Worm (Caenorhabditis elegans) whole organism, young adult: ENCODE data around the gene F53A9.8.

ENCODE experiments used
- B0336.3 ChIP-seq: fragments of 200-800 bp; sonication (Bioruptor generic); IDR thresholded peaks from 2 replicates; pipeline ENCODE4 v1.3.6; 2022; ENCODE audit warnings: missing genetic modification characterization, missing compliant biosample characterization
- F22D6.2 ChIP-seq: sonication (generic microtip); optimal IDR thresholded peaks from 2 replicates; lab custom pipeline; 2016; ENCODE audit warnings: mild to moderate bottlenecking, missing genetic modification characterization, missing compliant biosample characterization
- F23B12.7 ChIP-seq: sonication (generic microtip); optimal IDR thresholded peaks from 2 replicates; lab custom pipeline; 2017; ENCODE audit warnings: missing genetic modification characterization, mild to moderate bottlenecking, missing compliant biosample characterization, antibody characterized with exemption, moderate library complexity; ENCODE audit not compliant: insufficient read depth
- F33H1.4 ChIP-seq: fragments of 200-800 bp; sonication (Bioruptor generic); IDR thresholded peaks from 2 replicates; pipeline ENCODE4 v1.3.6; 2022; ENCODE audit warnings: missing genetic modification reagents, missing genetic modification characterization, missing compliant biosample characterization
- F57C9.4 ChIP-seq: sonication (generic microtip); optimal IDR thresholded peaks from 2 replicates; lab custom pipeline; 2017; ENCODE audit warnings: mild to moderate bottlenecking, missing genetic modification characterization, missing compliant biosample characterization
- K11D2.4 ChIP-seq: fragments of 200-800 bp; sonication (Bioruptor generic); IDR thresholded peaks from 2 replicates; pipeline ENCODE4 v1.3.6; 2022; ENCODE audit warnings: missing genetic modification reagents, missing genetic modification characterization, missing compliant biosample characterization
- K12H6.12 ChIP-seq: fragments of 200-800 bp; sonication (Bioruptor generic); optimal IDR thresholded peaks from 2 replicates; lab custom pipeline; 2018; ENCODE audit warnings: mild to moderate bottlenecking, missing genetic modification characterization, missing compliant biosample characterization
- T07F8.4 ChIP-seq: sonication (generic microtip); optimal IDR thresholded peaks from 2 replicates; lab custom pipeline; 2016; ENCODE audit warnings: mild to moderate bottlenecking, missing genetic modification characterization, moderate library complexity, missing compliant biosample characterization
- Y56A3A.18 ChIP-seq: fragments of 200-800 bp; sonication (Bioruptor generic); IDR thresholded peaks from 2 replicates; pipeline ENCODE4 v1.3.6; 2022; ENCODE audit warnings: missing genetic modification reagents, missing genetic modification characterization, missing compliant biosample characterization
- Y79H2A.3 ChIP-seq: fragments of 200-800 bp; sonication (Bioruptor generic); conservative IDR thresholded peaks from 2 replicates; pipeline ENCODE4 v1.3.6; 2022; ENCODE audit warnings: missing genetic modification reagents, missing genetic modification characterization, missing compliant biosample characterization
- Y95B8A.8 ChIP-seq: fragments of 200-800 bp; sonication (Bioruptor generic); IDR thresholded peaks from 2 replicates; pipeline ENCODE4 v1.3.6; 2022; ENCODE audit warnings: missing genetic modification reagents, missing genetic modification characterization, missing compliant biosample characterization
- attf-3 ChIP-seq: fragments of 200-800 bp; sonication (Bioruptor generic); conservative IDR thresholded peaks from 2 replicates; pipeline ENCODE4 v1.3.6; 2022; ENCODE audit warnings: missing genetic modification reagents, missing genetic modification characterization, missing compliant biosample characterization
- attf-6 ChIP-seq: fragments of 200-800 bp; sonication (Bioruptor generic); IDR thresholded peaks from 2 replicates; pipeline ENCODE4 v1.3.6; 2022; ENCODE audit warnings: missing genetic modification reagents, missing genetic modification characterization, missing compliant biosample characterization
- bed-1 ChIP-seq: fragments of 200-800 bp; sonication (Bioruptor generic); IDR thresholded peaks from 2 replicates; pipeline ENCODE4 v1.3.6; 2022; ENCODE audit warnings: missing genetic modification reagents, missing genetic modification characterization, missing compliant biosample characterization
- cebp-1 ChIP-seq, 2 experiments: fragments of 200-800 bp in 1 of 2; sonication (Bioruptor generic) in 1 of 2; sonication (generic microtip) in 1 of 2; IDR thresholded peaks in 1 of 2; optimal IDR thresholded peaks in 1 of 2; 2 replicates each; pipeline versions ENCODE4 v1.3.6 to Lab custom; 2017 to 2022; ENCODE audit warnings: missing compliant biosample characterization in 2 of 2, missing genetic modification characterization in 2 of 2, mild to moderate bottlenecking in 1 of 2, missing genetic modification reagents in 1 of 2, moderate library complexity in 1 of 2
- die-1 ChIP-seq: sonication (generic microtip); optimal IDR thresholded peaks from 2 replicates; lab custom pipeline; 2016; ENCODE audit warnings: missing genotype, mild to moderate bottlenecking, missing genetic modification characterization, missing compliant biosample characterization
- dpff-1 ChIP-seq: sonication (generic microtip); optimal IDR thresholded peaks from 2 replicates; lab custom pipeline; 2017; ENCODE audit warnings: mild to moderate bottlenecking, missing genetic modification characterization, missing compliant biosample characterization
- efl-1 ChIP-seq: fragments of 150-350 bp; optimal IDR thresholded peaks from 2 replicates; lab custom pipeline; 2014; ENCODE audit warnings: missing biosample characterization, missing genetic modification reagents, missing genetic modification characterization
- ekl-4 ChIP-seq: fragments of 200-800 bp; sonication (Bioruptor generic); IDR thresholded peaks from 2 replicates; pipeline ENCODE4 v1.3.6; 2022; ENCODE audit warnings: missing genetic modification reagents, missing genetic modification characterization, missing compliant biosample characterization
- ets-4 ChIP-seq: fragments of 200-800 bp; sonication (Bioruptor generic); optimal IDR thresholded peaks from 2 replicates; lab custom pipeline; 2018; ENCODE audit warnings: mild to moderate bottlenecking, missing genetic modification characterization, missing compliant biosample characterization
- hmg-1.2 ChIP-seq: fragments of 200-800 bp; sonication (Bioruptor generic); IDR thresholded peaks from 2 replicates; pipeline ENCODE4 v1.3.6; 2022; ENCODE audit warnings: missing genetic modification reagents, missing genetic modification characterization, missing compliant biosample characterization
- let-526 ChIP-seq: fragments of 200-800 bp; sonication (Bioruptor generic); IDR thresholded peaks from 2 replicates; pipeline ENCODE4 v1.3.6; 2022; ENCODE audit warnings: missing genetic modification reagents, missing genetic modification characterization, missing compliant biosample characterization
- let-607 ChIP-seq, 2 experiments: fragments of 200-800 bp in 1 of 2; sonication (Bioruptor generic) in 1 of 2; sonication (generic microtip) in 1 of 2; optimal IDR thresholded peaks; 2 replicates each; lab custom pipeline; 2016 to 2018; ENCODE audit warnings: mild to moderate bottlenecking in 2 of 2, missing compliant biosample characterization in 2 of 2, missing genetic modification characterization in 2 of 2, moderate library complexity in 2 of 2, missing genotype in 1 of 2
- lin-26 ChIP-seq: fragments of 200-800 bp; sonication (Bioruptor generic); IDR thresholded peaks from 2 replicates; pipeline ENCODE4 v1.3.6; 2022; ENCODE audit warnings: missing genetic modification reagents, missing genetic modification characterization, missing compliant biosample characterization
- lin-40 ChIP-seq: sonication (generic microtip); optimal IDR thresholded peaks from 2 replicates; lab custom pipeline; 2016; ENCODE audit warnings: missing genetic modification characterization, mild to moderate bottlenecking, missing compliant biosample characterization, missing genotype, missing genetic modification reagents
- lin-54 ChIP-seq: fragments of 200-800 bp; sonication (Bioruptor generic); optimal IDR thresholded peaks from 2 replicates; lab custom pipeline; 2018; ENCODE audit warnings: mild to moderate bottlenecking, missing genetic modification characterization, missing compliant biosample characterization
- lsy-27 ChIP-seq: sonication (generic microtip); optimal IDR thresholded peaks from 2 replicates; lab custom pipeline; 2017; ENCODE audit warnings: missing genetic modification characterization, mild to moderate bottlenecking, missing compliant biosample characterization, antibody characterized with exemption, missing genotype, borderline replicate concordance; ENCODE audit not compliant: insufficient read depth
- madf-10 ChIP-seq: sonication (generic microtip); optimal IDR thresholded peaks from 2 replicates; lab custom pipeline; 2016; ENCODE audit warnings: mild to moderate bottlenecking, missing genetic modification characterization, missing compliant biosample characterization
- mel-28 ChIP-seq: sonication (generic microtip); optimal IDR thresholded peaks from 2 replicates; lab custom pipeline; 2016; ENCODE audit warnings: borderline replicate concordance, mild to moderate bottlenecking, missing genetic modification characterization, missing compliant biosample characterization
- nfya-2 ChIP-seq: fragments of 200-800 bp; sonication (Bioruptor generic); IDR thresholded peaks from 2 replicates; pipeline ENCODE4 v1.3.6; 2022; ENCODE audit warnings: missing genetic modification reagents, missing genetic modification characterization, missing compliant biosample characterization
- nhr-179 ChIP-seq: sonication (generic microtip); optimal IDR thresholded peaks from 2 replicates; lab custom pipeline; 2016; ENCODE audit warnings: mild to moderate bottlenecking, missing genetic modification characterization, missing compliant biosample characterization
- nhr-27 ChIP-seq: fragments of 200-800 bp; sonication (Bioruptor generic); optimal IDR thresholded peaks from 2 replicates; lab custom pipeline; 2018; ENCODE audit warnings: mild to moderate bottlenecking, missing genetic modification characterization, moderate library complexity, missing compliant biosample characterization
- nhr-80 ChIP-seq: sonication (generic microtip); optimal IDR thresholded peaks from 2 replicates; lab custom pipeline; 2016; ENCODE audit warnings: missing genetic modification characterization, missing compliant biosample characterization
- nhr-90 ChIP-seq: sonication (generic microtip); optimal IDR thresholded peaks from 2 replicates; lab custom pipeline; 2016; ENCODE audit warnings: missing genotype, mild to moderate bottlenecking, missing genetic modification characterization, missing compliant biosample characterization
- pha-4 ChIP-seq: fragments of 150-350 bp; sonication (generic microtip); optimal IDR thresholded peaks from 2 replicates; lab custom pipeline; 2014; ENCODE audit warnings: missing biosample characterization, missing genetic modification reagents, missing genetic modification characterization
- rcor-1 ChIP-seq: fragments of 200-800 bp; sonication (Bioruptor generic); IDR thresholded peaks from 2 replicates; pipeline ENCODE4 v1.3.6; 2022; ENCODE audit warnings: missing genetic modification reagents, missing genetic modification characterization, missing compliant biosample characterization
- repo-1 ChIP-seq: sonication (generic microtip); optimal IDR thresholded peaks from 2 replicates; lab custom pipeline; 2017; ENCODE audit warnings: mild to moderate bottlenecking, missing genetic modification characterization, missing compliant biosample characterization
- sea-2 ChIP-seq: fragments of 200-800 bp; sonication (Bioruptor generic); IDR thresholded peaks from 2 replicates; pipeline ENCODE4 v1.3.6; 2022; ENCODE audit warnings: missing genetic modification characterization, missing compliant biosample characterization
- snpc-1.3 ChIP-seq: sonication (generic microtip); optimal IDR thresholded peaks from 2 replicates; lab custom pipeline; 2017; ENCODE audit warnings: missing genetic modification characterization, mild to moderate bottlenecking, missing compliant biosample characterization, antibody characterized with exemption, moderate library complexity, missing genotype, missing genetic modification reagents; ENCODE audit not compliant: insufficient read depth
- snpc-4 ChIP-seq, 5 experiments: fragments of 150-350 bp in 1 of 5; sonication (generic microtip) in 4 of 5; optimal IDR thresholded peaks; 2 replicates each; lab custom pipeline; 2014 to 2018; ENCODE audit warnings: missing genetic modification characterization in 5 of 5, missing biosample characterization in 3 of 5, antibody characterized with exemption in 2 of 5, mild to moderate bottlenecking in 2 of 5, missing compliant biosample characterization in 2 of 5, missing genotype in 2 of 5, moderate library complexity in 2 of 5, missing genetic modification reagents in 1 of 5
- tbp1 ChIP-seq: fragments of 200-800 bp; sonication (Bioruptor generic); optimal IDR thresholded peaks from 2 replicates; lab custom pipeline; 2018; ENCODE audit warnings: mild to moderate bottlenecking, missing genetic modification characterization, missing compliant biosample characterization
- tlf-1 ChIP-seq: fragments of 200-800 bp; sonication (Bioruptor generic); optimal IDR thresholded peaks from 2 replicates; lab custom pipeline; 2018; ENCODE audit warnings: mild to moderate bottlenecking, missing genetic modification characterization, missing compliant biosample characterization
- unc-130 ChIP-seq: sonication (generic microtip); optimal IDR thresholded peaks from 2 replicates; lab custom pipeline; 2016; ENCODE audit warnings: missing genetic modification reagents, missing genetic modification characterization, missing compliant biosample characterization
- unc-62 ChIP-seq: fragments of 150-350 bp; optimal IDR thresholded peaks from 2 replicates; lab custom pipeline; 2014; ENCODE audit warnings: missing biosample characterization, missing genetic modification reagents, missing genetic modification characterization
- zfh-2 ChIP-seq: fragments of 200-800 bp; sonication (Bioruptor generic); conservative IDR thresholded peaks from 2 replicates; pipeline ENCODE4 v1.3.6; 2022; ENCODE audit warnings: missing genetic modification reagents, missing genetic modification characterization, missing compliant biosample characterization
- zim-3 ChIP-seq: sonication (generic microtip); optimal IDR thresholded peaks from 2 replicates; lab custom pipeline; 2017; ENCODE audit warnings: mild to moderate bottlenecking, missing genetic modification characterization, moderate library complexity, missing compliant biosample characterization
- ztf-25 ChIP-seq: fragments of 200-800 bp; sonication (Bioruptor generic); IDR thresholded peaks from 2 replicates; pipeline ENCODE4 v1.3.6; 2022; ENCODE audit warnings: missing genetic modification reagents, missing genetic modification characterization, missing compliant biosample characterization

The F53A9.8 gene

DNA sequence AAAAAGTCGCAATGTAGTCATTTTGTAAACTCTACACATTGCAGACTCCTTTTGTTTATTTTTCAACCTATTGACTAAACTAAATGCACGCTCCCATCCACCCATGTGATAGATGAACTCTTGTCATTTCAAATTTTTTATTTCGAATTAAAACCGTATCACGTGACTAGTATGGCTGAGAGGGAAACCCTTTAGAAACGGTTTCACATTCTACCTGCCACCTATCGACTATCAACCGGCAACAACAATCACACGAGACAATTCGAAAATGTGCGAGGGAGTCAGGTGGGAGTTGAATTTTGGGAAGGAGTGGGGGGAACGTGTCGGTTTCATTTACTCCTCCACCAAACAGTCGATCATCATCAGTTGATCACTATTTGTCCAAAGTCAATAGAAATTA is 44.2 kb downstream of the F53A9.8 start:
- TF ChIP-seq lin-26 (GFP tag; lab: Robert Waterston, UW) (peak; percentile 54; the same call in 1 of the 2 replicates), snpc-1.3 (tag; lab: Kevin White, UChicago) (no peak), nfya-2 (GFP tag; lab: Robert Waterston, UW) (no peak), ekl-4 (GFP tag; lab: Robert Waterston, UW) (no peak), K12H6.12 (tag; lab: Kevin White, UChicago) (no peak), dpff-1 (tag; lab: Kevin White, UChicago) (no peak), tlf-1 (GFP tag; lab: Kevin White, UChicago) (no peak), nhr-179 (tag; lab: Kevin White, UChicago) (no peak), lin-40 (tag; lab: Kevin White, UChicago) (peak; percentile 65), unc-130 (no peak), repo-1 (tag; lab: Kevin White, UChicago) (no peak), cebp-1 (GFP tag; IDR thresholded peaks at IDR 0.05; lab: Robert Waterston, UW) (0 out of 2 replicates have a peak, but pooled peaks have one; percentile 20), cebp-1 (tag; optimal IDR thresholded peaks at IDR 0.05; lab: Kevin White, UChicago) (peak; percentile 82), F57C9.4 (tag; lab: Kevin White, UChicago) (no peak), madf-10 (tag; lab: Kevin White, UChicago) (no peak), unc-62 (peak; percentile 70), nhr-80 (tag; lab: Kevin White, UChicago) (peak; percentile 87), B0336.3 (GFP tag; lab: Robert Waterston, UW) (peak; percentile 34; the same call in 1 of the 2 replicates), mel-28 (tag; lab: Kevin White, UChicago) (no peak), tbp1 (GFP tag; lab: Kevin White, UChicago) (peak; percentile 29), F33H1.4 (GFP tag; lab: Robert Waterston, UW) (no peak), lin-54 (GFP tag; lab: Kevin White, UChicago) (no peak), ets-4 (no peak), T07F8.4 (tag; lab: Kevin White, UChicago) (no peak), let-607 (tag; optimal IDR thresholded peaks at IDR 0.05; lab: Kevin White, UChicago) (peak in 1 of 2 experiments; percentile 5), lsy-27 (no peak), Y79H2A.3 (no peak), attf-6 (GFP tag; lab: Robert Waterston, UW) (no peak), rcor-1 (no peak), snpc-4 (GFP tag; optimal IDR thresholded peaks at IDR 0.05; lab: Kevin White, UChicago) (no peak), snpc-4 (tag; optimal IDR thresholded peaks at IDR 0.05; lab: Kevin White, UChicago) (no peak), K11D2.4 (no peak; the same call in 1 of the 2 replicates), attf-3 (GFP tag; lab: Robert Waterston, UW) (no peak), bed-1 (GFP tag; lab: Robert Waterston, UW) (no peak), efl-1 (no peak), nhr-27 (tag; lab: Kevin White, UChicago) (no peak), nhr-90 (tag; lab: Kevin White, UChicago) (peak; percentile 24), die-1 (tag; lab: Kevin White, UChicago) (no peak), F22D6.2 (tag; lab: Kevin White, UChicago) (no peak), F23B12.7 (tag; lab: Kevin White, UChicago) (peak; percentile 18), ztf-25 (GFP tag; lab: Robert Waterston, UW) (no peak), sea-2 (no peak), let-526 (GFP tag; lab: Robert Waterston, UW) (no peak; the same call in 1 of the 2 replicates), pha-4 (peak; percentile 73), Y56A3A.18 (GFP tag; lab: Robert Waterston, UW) (no peak), hmg-1.2 (GFP tag; lab: Robert Waterston, UW) (no peak), zim-3 (tag; lab: Kevin White, UChicago) (no peak), zfh-2 (GFP tag; lab: Robert Waterston, UW) (no peak), Y95B8A.8 (no peak)
